Worm (Caenorhabditis elegans): ENCODE results near the gene cfp-1.

DNA sequence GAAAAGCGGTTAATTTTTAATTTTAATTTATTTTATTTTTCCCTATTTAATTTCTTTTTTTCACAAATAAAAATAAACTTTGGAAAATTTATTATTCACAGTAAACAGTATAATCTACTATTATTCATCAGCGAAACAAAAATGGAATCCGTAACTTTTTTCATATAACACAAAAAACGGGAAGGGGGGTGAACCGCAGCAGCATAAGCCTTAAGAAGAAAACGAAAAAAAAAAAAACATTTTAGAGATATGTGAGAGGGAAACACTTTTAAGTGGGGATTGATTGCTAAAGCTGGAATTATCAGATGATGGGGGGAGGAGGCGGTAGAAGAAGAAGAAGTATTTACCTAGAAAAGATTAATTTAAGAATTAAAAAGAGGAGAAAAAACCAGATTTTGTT is 30.4 kb downstream of the cfp-1 start:
- TF ChIP-seq unc-130 (GFP tag; optimal IDR thresholded peaks at IDR 0.05) (no peak), ceh-82 (tag; optimal IDR thresholded peaks at IDR 0.05) (no peak), snpc-4 (tag; optimal IDR thresholded peaks at IDR 0.05) (no peak), ceh-28 (tag; optimal IDR thresholded peaks at IDR 0.05) (no peak), zag-1 (tag; optimal IDR thresholded peaks at IDR 0.05) (no peak), hlh-11 (tag; optimal IDR thresholded peaks at IDR 0.05) (no peak), nhr-76 (tag; optimal IDR thresholded peaks at IDR 0.05) (no peak), fos-1 (tag; optimal IDR thresholded peaks at IDR 0.05) (no peak), aly-2 (tag; optimal IDR thresholded peaks at IDR 0.05) (no peak), nhr-28 (tag; optimal IDR thresholded peaks at IDR 0.05) (no peak), unc-39 (tag; optimal IDR thresholded peaks at IDR 0.05) (no peak), pqm-1 (tag; optimal IDR thresholded peaks at IDR 0.05) (no peak), attf-4 (tag; optimal IDR thresholded peaks at IDR 0.05) (no peak)

Measured in whole organism, L4 larva.